Worm (Caenorhabditis elegans): ENCODE data around the gene ssup-72.

ssup-72 gene

DNA sequence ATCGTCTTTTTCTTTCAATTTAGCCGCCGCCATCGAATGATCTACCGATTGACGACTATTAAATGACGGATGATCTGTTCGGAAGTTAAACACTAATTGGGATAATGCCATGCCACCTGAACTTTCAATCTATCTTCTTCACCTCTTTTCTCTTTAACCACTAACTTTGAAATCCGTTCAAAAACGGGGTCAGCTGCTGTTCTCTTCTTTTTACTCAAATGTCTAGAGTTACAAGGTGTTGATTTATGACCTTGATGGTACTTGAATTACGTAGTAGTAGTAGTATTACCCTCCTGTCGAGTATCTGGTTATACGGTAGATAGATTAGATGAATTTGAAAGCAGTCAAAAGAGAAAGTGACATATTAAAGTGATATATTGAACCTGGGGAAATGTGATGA lies 44.7 kb downstream of the ssup-72 start:
- peak; percentile 56 for TF ChIP-seq unc-62 (GFP tag; optimal IDR thresholded peaks at IDR 0.05)
- TF ChIP-seq unc-39 (tag; optimal IDR thresholded peaks at IDR 0.05), result no peak
- TF ChIP-seq blmp-1 (tag; optimal IDR thresholded peaks at IDR 0.05), result peak; percentile 27
- TF ChIP-seq M03D4.4 (tag; optimal IDR thresholded peaks at IDR 0.05), result no peak
- TF ChIP-seq hlh-1 (tag; optimal IDR thresholded peaks at IDR 0.05), result peak; percentile 27
- no peak for TF ChIP-seq mep-1 (tag; optimal IDR thresholded peaks at IDR 0.05)
- TF ChIP-seq tbx-8 (GFP tag; optimal IDR thresholded peaks at IDR 0.05), result no peak

DNA sequence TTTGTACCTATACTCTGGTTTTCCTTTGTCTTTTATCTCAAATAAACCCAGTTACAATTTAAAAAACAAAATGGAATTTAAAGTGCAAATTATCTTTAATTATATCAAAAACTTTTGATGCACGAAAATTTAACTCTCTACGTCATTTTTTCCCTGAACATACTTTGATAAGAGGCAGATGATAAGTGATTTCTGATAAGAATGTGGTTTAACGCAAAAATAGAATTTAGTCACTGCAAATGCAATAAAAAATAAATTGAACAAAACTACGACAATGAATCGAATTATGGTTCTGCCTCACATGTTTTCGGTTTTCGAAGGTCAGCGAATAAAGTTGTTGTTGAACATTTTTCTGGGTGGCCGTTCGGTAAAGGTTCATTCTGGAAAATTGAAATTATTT lies 45.4 kb downstream of the ssup-72 start:
- TF ChIP-seq drap-1 (GFP tag; optimal IDR thresholded peaks at IDR 0.05) (no peak), ces-1 (GFP tag; optimal IDR thresholded peaks at IDR 0.05) (peak; percentile 56)

DNA sequence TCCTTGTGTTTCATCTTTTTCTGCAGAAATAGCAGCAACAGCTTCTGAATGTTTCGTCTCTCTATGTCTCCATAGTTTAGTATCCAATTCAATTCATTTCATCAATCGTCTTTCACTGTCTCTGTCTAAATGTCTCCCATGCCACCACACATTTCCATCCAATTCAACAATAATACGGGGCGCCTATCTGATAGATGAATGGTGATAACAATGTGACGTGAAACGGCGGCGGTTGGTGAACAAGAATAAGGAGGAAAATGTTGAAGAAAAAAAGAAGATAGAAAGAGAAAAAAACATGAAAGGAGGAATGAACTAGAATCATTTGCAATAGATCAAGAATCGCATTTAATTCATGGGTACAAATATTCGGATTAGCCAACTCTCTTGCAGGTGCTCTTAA lies 45.9 kb downstream of the ssup-72 start:
- TF ChIP-seq elt-1 (tag; optimal IDR thresholded peaks at IDR 0.05; ENCODE audit: borderline replicate concordance, insufficient read depth) (peak; percentile 61), mab-5 (tag; optimal IDR thresholded peaks at IDR 0.05) (no peak), hlh-1 (tag; optimal IDR thresholded peaks at IDR 0.05) (peak; percentile 39), elt-3 (tag; optimal IDR thresholded peaks at IDR 0.05) (no peak), unc-62 (GFP tag; optimal IDR thresholded peaks at IDR 0.05) (peak; percentile 95), nhr-2 (tag; optimal IDR thresholded peaks at IDR 0.05) (no peak), ham-2 (GFP tag; optimal IDR thresholded peaks at IDR 0.05) (no peak), pha-4 (tag; optimal IDR thresholded peaks at IDR 0.05) (no peak), ztf-11 (tag; optimal IDR thresholded peaks at IDR 0.05) (no peak), unc-120 (tag; optimal IDR thresholded peaks at IDR 0.05; ENCODE audit: poor library complexity, severe bottlenecking) (peak; percentile 46), ces-1 (GFP tag; optimal IDR thresholded peaks at IDR 0.05) (peak; percentile 24)

DNA sequence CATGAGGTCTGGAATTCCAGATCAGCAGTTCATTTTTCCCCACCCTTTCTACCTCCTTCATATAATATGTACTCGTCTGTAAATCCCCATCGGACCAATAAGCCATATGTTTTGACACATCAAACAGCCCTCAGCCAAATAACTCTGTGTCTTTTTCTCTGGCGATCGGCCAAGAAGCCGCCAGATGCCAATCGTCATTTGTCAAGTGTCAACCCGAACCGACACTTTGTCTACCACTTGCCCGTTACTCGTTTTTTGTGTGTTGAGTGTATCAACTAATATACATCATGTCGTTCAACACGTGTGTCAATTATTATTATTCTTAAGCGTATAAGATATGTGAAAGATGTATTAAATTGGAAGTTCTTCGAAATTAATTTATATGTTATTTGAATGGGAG lies 46.8 kb downstream of the ssup-72 start:
- TF ChIP-seq ceh-43 (GFP tag; optimal IDR thresholded peaks at IDR 0.05), result no peak
- TF ChIP-seq pha-4 (tag; optimal IDR thresholded peaks at IDR 0.05), result no peak
- TF ChIP-seq hlh-1 (tag; optimal IDR thresholded peaks at IDR 0.05), result peak; percentile 88
- no peak for TF ChIP-seq lin-13 (tag; optimal IDR thresholded peaks at IDR 0.05)
- TF ChIP-seq lsy-2 (tag; optimal IDR thresholded peaks at IDR 0.05), result no peak
- no peak for TF ChIP-seq elt-3 (tag; optimal IDR thresholded peaks at IDR 0.05)
- no peak for TF ChIP-seq bed-3 (GFP tag; optimal IDR thresholded peaks at IDR 0.05)
- no peak for TF ChIP-seq mep-1 (tag; optimal IDR thresholded peaks at IDR 0.05)
- no peak for TF ChIP-seq elt-1 (tag; optimal IDR thresholded peaks at IDR 0.05; ENCODE audit: borderline replicate concordance, insufficient read depth)
- TF ChIP-seq unc-62 (GFP tag; optimal IDR thresholded peaks at IDR 0.05), result peak; percentile 98
- TF ChIP-seq snpc-4 (tag; optimal IDR thresholded peaks at IDR 0.05), result no peak
- TF ChIP-seq nhr-76 (tag; optimal IDR thresholded peaks at IDR 0.05), result no peak
- TF ChIP-seq nhr-12 (tag; optimal IDR thresholded peaks at IDR 0.05), result no peak
- no peak for TF ChIP-seq ceh-83 (GFP tag; optimal IDR thresholded peaks at IDR 0.05)
- peak; percentile 47 for TF ChIP-seq unc-120 (tag; optimal IDR thresholded peaks at IDR 0.05; ENCODE audit: poor library complexity, severe bottlenecking)
- no peak for TF ChIP-seq tbx-8 (GFP tag; optimal IDR thresholded peaks at IDR 0.05)
- TF ChIP-seq drap-1 (GFP tag; optimal IDR thresholded peaks at IDR 0.05), result no peak
- TF ChIP-seq lin-32 (GFP tag; optimal IDR thresholded peaks at IDR 0.05), result no peak
- no peak for TF ChIP-seq zip-8 (tag; optimal IDR thresholded peaks at IDR 0.05)
- no peak for TF ChIP-seq flh-1 (GFP tag; optimal IDR thresholded peaks at IDR 0.05)
- TF ChIP-seq nhr-2 (tag; optimal IDR thresholded peaks at IDR 0.05), result peak; percentile 73

DNA sequence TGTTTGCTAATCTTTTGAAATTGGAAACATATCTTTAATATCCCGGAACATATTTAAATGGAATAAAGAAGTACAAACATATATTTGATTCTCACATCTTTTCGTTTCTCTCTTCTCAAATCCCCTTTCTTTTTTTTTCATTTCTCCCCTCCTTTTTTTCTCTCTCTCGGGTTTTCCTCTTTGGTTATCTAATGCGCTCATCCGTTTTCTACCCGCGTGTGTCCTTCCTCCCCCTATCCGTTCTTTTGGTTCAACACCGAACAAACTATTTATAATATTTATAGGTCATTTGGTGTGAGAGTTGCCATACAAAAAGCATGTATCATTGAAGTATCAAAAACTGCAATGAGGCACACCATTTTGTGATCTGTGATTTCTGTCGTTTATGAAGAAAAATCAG lies 47.5 kb downstream of the ssup-72 start:
- TF ChIP-seq unc-62 (GFP tag; optimal IDR thresholded peaks at IDR 0.05), result no peak
- TF ChIP-seq unc-120 (tag; optimal IDR thresholded peaks at IDR 0.05; ENCODE audit: poor library complexity, severe bottlenecking), result peak; percentile 6
- TF ChIP-seq ces-1 (GFP tag; optimal IDR thresholded peaks at IDR 0.05), result peak; percentile 14

DNA sequence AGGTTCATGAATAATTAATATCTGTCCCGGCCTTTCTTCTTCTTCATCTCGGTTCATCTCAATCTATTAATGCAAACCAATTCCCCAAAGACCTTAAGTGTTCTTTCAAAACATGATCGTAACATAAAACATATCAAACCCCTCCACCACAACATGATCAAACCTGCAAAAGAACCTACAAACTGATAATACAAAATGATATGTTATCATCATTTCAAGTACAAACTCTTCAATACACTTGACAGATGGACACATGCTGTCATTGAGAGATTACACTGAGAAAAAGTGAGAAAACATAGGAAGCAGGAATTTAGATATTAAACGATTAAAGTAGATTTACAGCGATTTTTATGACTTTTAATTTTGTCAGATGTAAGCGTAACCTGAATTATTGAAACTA lies 48.1 kb downstream of the ssup-72 start:
- TF ChIP-seq flh-1 (GFP tag; optimal IDR thresholded peaks at IDR 0.05), result no peak
- TF ChIP-seq ham-2 (GFP tag; optimal IDR thresholded peaks at IDR 0.05), result no peak
- TF ChIP-seq unc-62 (GFP tag; optimal IDR thresholded peaks at IDR 0.05), result peak; percentile 91

DNA sequence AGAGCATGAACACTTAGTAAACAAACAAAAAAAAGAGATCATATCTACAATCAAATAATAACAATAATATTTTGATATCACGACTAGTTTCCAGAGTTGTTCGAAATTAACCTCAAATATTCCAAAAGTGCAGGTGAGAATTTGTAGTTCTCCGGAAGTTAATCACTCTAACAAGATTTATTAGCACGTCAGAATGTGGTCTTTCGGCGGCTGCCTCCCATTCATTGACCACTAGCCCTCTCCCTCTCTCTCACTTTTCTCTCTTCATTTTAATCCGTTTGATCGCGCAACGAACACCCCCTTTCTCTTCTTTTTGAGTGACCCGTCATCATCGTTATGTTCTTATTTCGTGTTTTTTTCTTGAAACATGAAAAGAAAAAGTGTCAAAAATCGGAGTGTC lies 49.3 kb downstream of the ssup-72 start:
- TF ChIP-seq lin-32 (GFP tag; optimal IDR thresholded peaks at IDR 0.05) (no peak), sptf-1 (tag; optimal IDR thresholded peaks at IDR 0.05) (no peak), lsy-2 (tag; optimal IDR thresholded peaks at IDR 0.05) (no peak), nhr-2 (tag; optimal IDR thresholded peaks at IDR 0.05) (no peak), bed-3 (GFP tag; optimal IDR thresholded peaks at IDR 0.05) (no peak), ztf-11 (tag; optimal IDR thresholded peaks at IDR 0.05) (no peak), flh-1 (GFP tag; optimal IDR thresholded peaks at IDR 0.05) (no peak), ces-1 (GFP tag; optimal IDR thresholded peaks at IDR 0.05) (peak; percentile 90), ceh-83 (GFP tag; optimal IDR thresholded peaks at IDR 0.05) (no peak), mab-5 (tag; optimal IDR thresholded peaks at IDR 0.05) (peak; percentile 84), nhr-12 (tag; optimal IDR thresholded peaks at IDR 0.05) (no peak), snpc-4 (tag; optimal IDR thresholded peaks at IDR 0.05) (no peak), mls-2 (tag; optimal IDR thresholded peaks at IDR 0.05) (peak; percentile 20), unc-120 (tag; optimal IDR thresholded peaks at IDR 0.05; ENCODE audit: poor library complexity, severe bottlenecking) (peak; percentile 77), unc-39 (tag; optimal IDR thresholded peaks at IDR 0.05) (no peak), unc-62 (GFP tag; optimal IDR thresholded peaks at IDR 0.05) (peak; percentile 96), elt-3 (tag; optimal IDR thresholded peaks at IDR 0.05) (no peak), ham-2 (GFP tag; optimal IDR thresholded peaks at IDR 0.05) (peak; percentile 90), M03D4.4 (tag; optimal IDR thresholded peaks at IDR 0.05) (peak; percentile 21), hlh-1 (tag; optimal IDR thresholded peaks at IDR 0.05) (peak; percentile 62), blmp-1 (tag; optimal IDR thresholded peaks at IDR 0.05) (no peak)

Data from whole organism, mixed stage, embryonic.